Worm (Caenorhabditis elegans) whole organism, late embryonic: ENCODE data around the gene F47C12.8.

Experiments
- F13H6.1 ChIP-seq: sonication (generic microtip); optimal IDR thresholded peaks from 2 replicates; lab custom pipeline; 2016; ENCODE audit warnings: missing genetic modification characterization, missing compliant biosample characterization
- K09A11.1 ChIP-seq: sonication (generic microtip); optimal IDR thresholded peaks from 2 replicates; lab custom pipeline; 2017; ENCODE audit warnings: antibody characterized with exemption, mild to moderate bottlenecking, missing genetic modification characterization, missing compliant biosample characterization; ENCODE audit not compliant: insufficient read depth
- ama-1 ChIP-seq: fragments of 150-350 bp; optimal IDR thresholded peaks from 2 replicates; lab custom pipeline; 2014
- ceh-2 ChIP-seq: sonication (generic microtip); optimal IDR thresholded peaks from 2 replicates; lab custom pipeline; 2016; ENCODE audit warnings: missing genotype, missing genetic modification characterization, missing compliant biosample characterization
- ceh-22 ChIP-seq: sonication (generic microtip); optimal IDR thresholded peaks from 2 replicates; lab custom pipeline; 2017; ENCODE audit warnings: missing biosample characterization, missing genetic modification characterization
- ceh-24 ChIP-seq: sonication (generic microtip); optimal IDR thresholded peaks from 2 replicates; lab custom pipeline; 2016; ENCODE audit warnings: mild to moderate bottlenecking, missing genetic modification characterization, missing compliant biosample characterization
- ceh-30 ChIP-seq: fragments of 150-350 bp; optimal IDR thresholded peaks from 2 replicates; lab custom pipeline; 2014; ENCODE audit warnings: missing biosample characterization, missing genetic modification characterization
- ceh-31 ChIP-seq: sonication (generic microtip); optimal IDR thresholded peaks from 2 replicates; lab custom pipeline; 2016; ENCODE audit warnings: missing genetic modification characterization, missing compliant biosample characterization
- ceh-34 ChIP-seq: sonication (generic microtip); optimal IDR thresholded peaks from 2 replicates; lab custom pipeline; 2016; ENCODE audit warnings: mild to moderate bottlenecking, missing genetic modification characterization, missing compliant biosample characterization
- ceh-48 ChIP-seq: sonication (generic microtip); optimal IDR thresholded peaks from 2 replicates; lab custom pipeline; 2016; ENCODE audit warnings: missing genetic modification characterization, inconsistent platforms, missing compliant biosample characterization
- ceh-6 ChIP-seq: fragments of 200-800 bp; sonication (Bioruptor generic); optimal IDR thresholded peaks from 2 replicates; lab custom pipeline; 2018; ENCODE audit warnings: mild to moderate bottlenecking, missing genetic modification characterization, missing compliant biosample characterization
- ceh-9 ChIP-seq: sonication (generic microtip); optimal IDR thresholded peaks from 2 replicates; lab custom pipeline; 2016; ENCODE audit warnings: mild to moderate bottlenecking, missing genetic modification characterization, inconsistent platforms, missing compliant biosample characterization
- dve-1 ChIP-seq: sonication (generic microtip); optimal IDR thresholded peaks from 2 replicates; lab custom pipeline; 2017; ENCODE audit warnings: antibody characterized with exemption, mild to moderate bottlenecking, missing genetic modification characterization, missing compliant biosample characterization
- ets-4 ChIP-seq: sonication (generic microtip); optimal IDR thresholded peaks from 2 replicates; lab custom pipeline; 2016; ENCODE audit warnings: missing genetic modification characterization, missing compliant biosample characterization
- fkh-10 ChIP-seq: fragments of 150-350 bp; optimal IDR thresholded peaks from 2 replicates; lab custom pipeline; 2014; ENCODE audit warnings: missing biosample characterization, missing genetic modification reagents, missing genetic modification characterization
- fkh-6 ChIP-seq: sonication (generic microtip); optimal IDR thresholded peaks from 2 replicates; lab custom pipeline; 2016; ENCODE audit warnings: missing genetic modification characterization, missing compliant biosample characterization
- hlh-15 ChIP-seq: sonication (generic microtip); optimal IDR thresholded peaks from 2 replicates; lab custom pipeline; 2016; ENCODE audit warnings: missing genetic modification characterization, missing compliant biosample characterization
- hlh-30 ChIP-seq: sonication (generic microtip); optimal IDR thresholded peaks from 2 replicates; lab custom pipeline; 2017; ENCODE audit warnings: antibody characterized with exemption, missing genetic modification characterization, missing compliant biosample characterization; ENCODE audit not compliant: insufficient read depth
- hlh-6 ChIP-seq: sonication (generic microtip); optimal IDR thresholded peaks from 2 replicates; lab custom pipeline; 2016; ENCODE audit warnings: missing genotype, missing genetic modification characterization, missing compliant biosample characterization
- hlh-8 ChIP-seq: sonication (generic microtip); optimal IDR thresholded peaks from 2 replicates; lab custom pipeline; 2016; ENCODE audit warnings: missing genotype, missing genetic modification characterization, missing compliant biosample characterization
- nhr-232 ChIP-seq: sonication (generic microtip); optimal IDR thresholded peaks from 2 replicates; lab custom pipeline; 2016; ENCODE audit warnings: missing genetic modification characterization, missing compliant biosample characterization
- odd-2 ChIP-seq: sonication (generic microtip); optimal IDR thresholded peaks from 2 replicates; lab custom pipeline; 2017; ENCODE audit warnings: antibody characterized with exemption, mild to moderate bottlenecking, missing genetic modification characterization, missing compliant biosample characterization
- pat-9 ChIP-seq: fragments of 200-800 bp; sonication (Bioruptor generic); optimal IDR thresholded peaks from 2 replicates; lab custom pipeline; 2018; ENCODE audit warnings: mild to moderate bottlenecking, missing genetic modification characterization, moderate library complexity, missing compliant biosample characterization
- pax-1 ChIP-seq: fragments of 150-350 bp; optimal IDR thresholded peaks from 2 replicates; lab custom pipeline; 2014; ENCODE audit warnings: missing biosample characterization, missing genetic modification characterization
- pha-2 ChIP-seq: sonication (generic microtip); optimal IDR thresholded peaks from 2 replicates; lab custom pipeline; 2017; ENCODE audit warnings: mild to moderate bottlenecking, missing genetic modification characterization, missing compliant biosample characterization
- pha-4 ChIP-seq: fragments of 150-350 bp; optimal IDR thresholded peaks from 2 replicates; lab custom pipeline; 2018; ENCODE audit warnings: missing biosample characterization, missing genetic modification reagents, missing genetic modification characterization
- pqm-1 ChIP-seq: sonication (generic microtip); optimal IDR thresholded peaks from 2 replicates; lab custom pipeline; 2016; ENCODE audit warnings: missing genetic modification characterization, missing compliant biosample characterization
- ref-2 ChIP-seq: sonication (generic microtip); optimal IDR thresholded peaks from 2 replicates; lab custom pipeline; 2016; ENCODE audit warnings: missing genetic modification characterization, missing compliant biosample characterization
- sdc-2 ChIP-seq: sonication (generic microtip); optimal IDR thresholded peaks from 2 replicates; lab custom pipeline; 2016; ENCODE audit warnings: missing genotype, missing genetic modification characterization, missing compliant biosample characterization
- sox-2 ChIP-seq: fragments of 200-800 bp; sonication (Bioruptor generic); IDR thresholded peaks from 2 replicates; pipeline ENCODE4 v1.3.6; 2022; ENCODE audit warnings: missing genetic modification reagents, missing genetic modification characterization, missing compliant biosample characterization
- sox-4 ChIP-seq: sonication (generic microtip); optimal IDR thresholded peaks from 2 replicates; lab custom pipeline; 2017; ENCODE audit warnings: mild to moderate bottlenecking, missing genetic modification characterization, inconsistent platforms, missing compliant biosample characterization
- unc-3 ChIP-seq, 2 experiments: fragments of 200-800 bp in 1 of 2; sonication (Bioruptor generic) in 1 of 2; sonication (generic microtip) in 1 of 2; conservative IDR thresholded peaks in 1 of 2; optimal IDR thresholded peaks in 1 of 2; 2 replicates each; pipeline versions ENCODE4 v1.3.6 to Lab custom; 2016 to 2022; ENCODE audit warnings: missing compliant biosample characterization in 2 of 2, missing genetic modification characterization in 2 of 2, missing genetic modification reagents in 1 of 2
- unc-42 ChIP-seq: sonication (generic microtip); optimal IDR thresholded peaks from 2 replicates; lab custom pipeline; 2016; ENCODE audit warnings: missing genotype, missing genetic modification characterization, missing compliant biosample characterization
- unc-55 ChIP-seq: sonication (generic microtip); optimal IDR thresholded peaks from 2 replicates; lab custom pipeline; 2017; ENCODE audit warnings: missing biosample characterization, missing genetic modification reagents, missing genetic modification characterization
- unc-86 ChIP-seq: sonication (generic microtip); optimal IDR thresholded peaks from 2 replicates; lab custom pipeline; 2016; ENCODE audit warnings: missing genetic modification characterization, missing compliant biosample characterization
- zip-5 ChIP-seq: sonication (generic microtip); optimal IDR thresholded peaks from 2 replicates; lab custom pipeline; 2016; ENCODE audit warnings: missing genetic modification characterization, missing compliant biosample characterization

Gene F47C12.8

ce11 chrIV:4009923-4010322 is 11.5 kb upstream of the F47C12.8 start:
- TF ChIP-seq ceh-34, result no peak
- no peak for TF ChIP-seq ama-1 (lab: Kevin White, UChicago)
- no peak for TF ChIP-seq pqm-1 (tag; lab: Kevin White, UChicago)
- no peak for TF ChIP-seq ceh-22 (tag; lab: Kevin White, UChicago)

ce11 chrIV:4008440-4008839 is 10.0 kb upstream of the F47C12.8 start:
- TF ChIP-seq ceh-9 (tag; lab: Kevin White, UChicago) (no peak), nhr-232 (tag; lab: Kevin White, UChicago) (no peak), hlh-8 (tag; lab: Kevin White, UChicago) (no peak), pax-1 (tag; lab: Kevin White, UChicago) (no peak), sox-4 (tag; lab: Kevin White, UChicago) (no peak), sox-2 (no peak), ceh-2 (tag; lab: Kevin White, UChicago) (no peak), unc-3 (GFP tag; conservative IDR thresholded peaks at IDR 0.05; lab: Robert Waterston, UW) (no peak), unc-3 (tag; optimal IDR thresholded peaks at IDR 0.05; lab: Kevin White, UChicago) (no peak), dve-1 (tag; lab: Kevin White, UChicago) (no peak), fkh-10 (GFP tag; lab: Kevin White, UChicago) (no peak)

ce11 chrIV:4007697-4008096 is 9.3 kb upstream of the F47C12.8 start, which contains the start of gene W02C12.2:
Gene W02C12.2, minus strand, starts transcription at chrIV:4007973.
- TF ChIP-seq hlh-6 (tag; lab: Kevin White, UChicago) (no peak), pha-4 (tag; lab: Kevin White, UChicago) (no peak), ceh-48 (tag; lab: Kevin White, UChicago) (peak; percentile 24), hlh-15 (no peak), F13H6.1 (tag; lab: Kevin White, UChicago) (no peak), unc-42 (tag; lab: Kevin White, UChicago) (peak; percentile 72), ceh-31 (tag; lab: Kevin White, UChicago) (peak; percentile 1)

ce11 chrIV:4005166-4005565 is 6.7 kb upstream of the F47C12.8 start:
- TF ChIP-seq unc-55 (GFP tag; lab: Kevin White, UChicago) (no peak), unc-42 (tag; lab: Kevin White, UChicago) (peak; percentile 74)

ce11 chrIV:4004221-4004620 is 5.8 kb upstream of the F47C12.8 start:
- TF ChIP-seq pha-4 (tag; lab: Kevin White, UChicago) (no peak), zip-5 (tag; lab: Kevin White, UChicago) (no peak), unc-55 (GFP tag; lab: Kevin White, UChicago) (no peak), pha-2 (tag; lab: Kevin White, UChicago) (no peak), ceh-6 (GFP tag; lab: Kevin White, UChicago) (no peak), ceh-24 (tag; lab: Kevin White, UChicago) (no peak), ceh-30 (tag; lab: Kevin White, UChicago) (no peak), K09A11.1 (tag; lab: Kevin White, UChicago) (no peak), pat-9 (tag; lab: Kevin White, UChicago) (no peak), hlh-30 (no peak), sdc-2 (tag; lab: Kevin White, UChicago) (no peak), sox-4 (tag; lab: Kevin White, UChicago) (no peak), ets-4 (no peak), ref-2 (no peak), fkh-6 (no peak), odd-2 (tag; lab: Kevin White, UChicago) (no peak), unc-86 (tag; lab: Kevin White, UChicago) (no peak), sox-2 (no peak), unc-42 (tag; lab: Kevin White, UChicago) (no peak)
